Worm (Caenorhabditis elegans) whole organism, young adult: ENCODE data around the gene fbxb-72.
A peak's percentile ranks its signal among the peaks of the same experiment; 100 is the strongest.
"Not testable (repeated sequence)": the region's sequence is repeated elsewhere in the genome, so short reads cannot be mapped to it uniquely, and the experiment has no call there.

Source experiments
- B0261.1 ChIP-seq: sonication (generic microtip); optimal IDR thresholded peaks from 2 replicates; lab custom pipeline; 2016; ENCODE audit warnings: mild to moderate bottlenecking, missing genetic modification characterization, moderate library complexity, missing compliant biosample characterization
- C06A6.2 ChIP-seq: fragments of 200-800 bp; sonication (Bioruptor generic); conservative IDR thresholded peaks from 2 replicates; pipeline ENCODE4 v1.3.6; 2022; ENCODE audit warnings: missing genetic modification characterization, missing compliant biosample characterization
- D2030.7 ChIP-seq: fragments of 200-800 bp; sonication (Bioruptor generic); IDR thresholded peaks from 2 replicates; pipeline ENCODE4 v1.3.6; 2022; ENCODE audit warnings: missing genetic modification reagents, missing genetic modification characterization, missing compliant biosample characterization
- F22D6.2 ChIP-seq: sonication (generic microtip); optimal IDR thresholded peaks from 2 replicates; lab custom pipeline; 2016; ENCODE audit warnings: mild to moderate bottlenecking, missing genetic modification characterization, missing compliant biosample characterization
- F33H1.4 ChIP-seq: fragments of 200-800 bp; sonication (Bioruptor generic); IDR thresholded peaks from 2 replicates; pipeline ENCODE4 v1.3.6; 2022; ENCODE audit warnings: missing genetic modification reagents, missing genetic modification characterization, missing compliant biosample characterization
- F49E8.2 ChIP-seq: sonication (generic microtip); optimal IDR thresholded peaks from 3 replicates; lab custom pipeline; 2017; ENCODE audit warnings: missing genetic modification characterization, mild to moderate bottlenecking, missing compliant biosample characterization, antibody characterized with exemption, moderate library complexity; ENCODE audit not compliant: insufficient read depth
- T26A5.8 ChIP-seq: sonication (generic microtip); optimal IDR thresholded peaks from 2 replicates; lab custom pipeline; 2016; ENCODE audit warnings: missing genetic modification characterization, missing compliant biosample characterization
- Y67H2A.10 ChIP-seq: fragments of 200-800 bp; sonication (Bioruptor generic); conservative IDR thresholded peaks from 2 replicates; pipeline ENCODE4 v1.3.6; 2022; ENCODE audit warnings: missing genetic modification reagents, missing genetic modification characterization, missing compliant biosample characterization
- aptf-3 ChIP-seq: fragments of 200-800 bp; sonication (Bioruptor generic); IDR thresholded peaks from 2 replicates; pipeline ENCODE4 v1.3.6; 2022; ENCODE audit warnings: missing genetic modification characterization, missing compliant biosample characterization
- attf-5 ChIP-seq: fragments of 200-800 bp; sonication (Bioruptor generic); optimal IDR thresholded peaks from 2 replicates; lab custom pipeline; 2018; ENCODE audit warnings: mild to moderate bottlenecking, missing genetic modification characterization, missing compliant biosample characterization
- attf-6 ChIP-seq: fragments of 200-800 bp; sonication (Bioruptor generic); IDR thresholded peaks from 2 replicates; pipeline ENCODE4 v1.3.6; 2022; ENCODE audit warnings: missing genetic modification reagents, missing genetic modification characterization, missing compliant biosample characterization
- ceh-91 ChIP-seq: fragments of 200-800 bp; sonication (Bioruptor generic); IDR thresholded peaks from 2 replicates; pipeline ENCODE4 v1.3.6; 2022; ENCODE audit warnings: missing genetic modification reagents, missing genetic modification characterization, missing compliant biosample characterization
- die-1 ChIP-seq: sonication (generic microtip); optimal IDR thresholded peaks from 2 replicates; lab custom pipeline; 2016; ENCODE audit warnings: missing genotype, mild to moderate bottlenecking, missing genetic modification characterization, missing compliant biosample characterization
- dox-1 ChIP-seq: fragments of 200-800 bp; sonication (Bioruptor generic); IDR thresholded peaks from 2 replicates; pipeline ENCODE4 v1.3.6; 2022; ENCODE audit warnings: missing genetic modification reagents, missing genetic modification characterization, missing compliant biosample characterization
- egrh-3 ChIP-seq: fragments of 200-800 bp; sonication (Bioruptor generic); IDR thresholded peaks from 2 replicates; pipeline ENCODE4 v1.3.6; 2022; ENCODE audit warnings: missing genetic modification reagents, missing genetic modification characterization, missing compliant biosample characterization
- hrde-1 ChIP-seq: sonication (generic microtip); optimal IDR thresholded peaks from 2 replicates; lab custom pipeline; 2016; ENCODE audit warnings: missing genetic modification characterization, mild to moderate bottlenecking, missing compliant biosample characterization, moderate library complexity, missing genotype, missing genetic modification reagents, borderline replicate concordance
- lag-1 ChIP-seq: fragments of 200-800 bp; sonication (Bioruptor generic); IDR thresholded peaks from 2 replicates; pipeline ENCODE4 v1.3.6; 2022; ENCODE audit warnings: missing genetic modification reagents, missing genetic modification characterization, missing compliant biosample characterization
- let-607 ChIP-seq, 2 experiments: fragments of 200-800 bp in 1 of 2; sonication (Bioruptor generic) in 1 of 2; sonication (generic microtip) in 1 of 2; optimal IDR thresholded peaks; 2 replicates each; lab custom pipeline; 2016 to 2018; ENCODE audit warnings: mild to moderate bottlenecking in 2 of 2, missing compliant biosample characterization in 2 of 2, missing genetic modification characterization in 2 of 2, moderate library complexity in 2 of 2, missing genotype in 1 of 2
- lin-26 ChIP-seq: fragments of 200-800 bp; sonication (Bioruptor generic); IDR thresholded peaks from 2 replicates; pipeline ENCODE4 v1.3.6; 2022; ENCODE audit warnings: missing genetic modification reagents, missing genetic modification characterization, missing compliant biosample characterization
- madf-6 ChIP-seq: fragments of 200-800 bp; sonication (Bioruptor generic); IDR thresholded peaks from 2 replicates; pipeline ENCODE4 v1.3.6; 2022; ENCODE audit warnings: missing genetic modification reagents, missing genetic modification characterization, missing compliant biosample characterization
- mcd-1 ChIP-seq: fragments of 200-800 bp; sonication (Bioruptor generic); IDR thresholded peaks from 2 replicates; pipeline ENCODE4 v1.3.6; 2022; ENCODE audit warnings: missing genetic modification reagents, missing genetic modification characterization, missing compliant biosample characterization
- mxl-1 ChIP-seq: sonication (generic microtip); optimal IDR thresholded peaks from 2 replicates; lab custom pipeline; 2016; ENCODE audit warnings: missing genetic modification characterization, missing compliant biosample characterization
- nhr-80 ChIP-seq: sonication (generic microtip); optimal IDR thresholded peaks from 2 replicates; lab custom pipeline; 2016; ENCODE audit warnings: missing genetic modification characterization, missing compliant biosample characterization
- rcor-1 ChIP-seq: fragments of 200-800 bp; sonication (Bioruptor generic); IDR thresholded peaks from 2 replicates; pipeline ENCODE4 v1.3.6; 2022; ENCODE audit warnings: missing genetic modification reagents, missing genetic modification characterization, missing compliant biosample characterization
- rpc-1 ChIP-seq, 2 experiments: fragments of 150-350 bp in 1 of 2; sonication (generic microtip) in 1 of 2; optimal IDR thresholded peaks; 2 replicates each; lab custom pipeline; 2014 to 2018; ENCODE audit warnings: missing biosample characterization in 1 of 2, missing genetic modification characterization in 1 of 2, missing genetic modification reagents in 1 of 2, missing genotype in 1 of 2
- snpc-1.1 ChIP-seq: sonication (generic microtip); optimal IDR thresholded peaks from 2 replicates; lab custom pipeline; 2017; ENCODE audit warnings: missing genetic modification characterization, mild to moderate bottlenecking, missing compliant biosample characterization, antibody characterized with exemption, moderate library complexity, missing genotype, missing genetic modification reagents; ENCODE audit not compliant: insufficient read depth
- tbp1 ChIP-seq: fragments of 200-800 bp; sonication (Bioruptor generic); optimal IDR thresholded peaks from 2 replicates; lab custom pipeline; 2018; ENCODE audit warnings: mild to moderate bottlenecking, missing genetic modification characterization, missing compliant biosample characterization
- zfh-2 ChIP-seq: fragments of 200-800 bp; sonication (Bioruptor generic); conservative IDR thresholded peaks from 2 replicates; pipeline ENCODE4 v1.3.6; 2022; ENCODE audit warnings: missing genetic modification reagents, missing genetic modification characterization, missing compliant biosample characterization
- ztf-25 ChIP-seq: fragments of 200-800 bp; sonication (Bioruptor generic); IDR thresholded peaks from 2 replicates; pipeline ENCODE4 v1.3.6; 2022; ENCODE audit warnings: missing genetic modification reagents, missing genetic modification characterization, missing compliant biosample characterization
- ztf-3 ChIP-seq: fragments of 200-800 bp; sonication (Bioruptor generic); optimal IDR thresholded peaks from 2 replicates; lab custom pipeline; 2018; ENCODE audit warnings: mild to moderate bottlenecking, missing genetic modification characterization, missing compliant biosample characterization

fbxb-72 gene

ce11 chrV:708808-709207 is 14.9 kb downstream of the fbxb-72 start, which contains the start of gene srbc-39 (continued):
- TF ChIP-seq ztf-3 (GFP tag; lab: Kevin White, UChicago) = no peak

ce11 chrV:706918-707317 is 16.8 kb downstream of the fbxb-72 start, which contains the start of gene srbc-38:
Gene srbc-38 (plus strand): TSS chrV:707218.
- TF ChIP-seq die-1 (tag; lab: Kevin White, UChicago) (no peak), dox-1 (GFP tag; lab: Robert Waterston, UW) (no peak), hrde-1 (no peak), C06A6.2 (GFP tag; lab: Robert Waterston, UW) (no peak), F22D6.2 (tag; lab: Kevin White, UChicago) (no peak), ceh-91 (GFP tag; lab: Robert Waterston, UW) (no peak), mxl-1 (tag; lab: Kevin White, UChicago) (no peak), zfh-2 (no peak), Y67H2A.10 (no peak), attf-6 (no peak), F33H1.4 (GFP tag; lab: Robert Waterston, UW) (no peak), egrh-3 (GFP tag; lab: Robert Waterston, UW) (no peak), madf-6 (no peak), rcor-1 (GFP tag; lab: Robert Waterston, UW) (no peak), F49E8.2 (tag; lab: Kevin White, UChicago) (no peak), lag-1 (GFP tag; lab: Robert Waterston, UW) (no peak)
- TF ChIP-seq, all 124 proteins: peak for 0

ce11 chrV:706449-706848 is 17.3 kb downstream of the fbxb-72 start:
- TF ChIP-seq D2030.7 (peak; percentile 26; the same call in 1 of the 2 replicates), B0261.1 (tag; lab: Kevin White, UChicago) (peak; percentile 54), ztf-25 (GFP tag; lab: Robert Waterston, UW) (peak; percentile 67; the same call in 1 of the 2 replicates), rpc-1 (tag; optimal IDR thresholded peaks at IDR 0.05; lab: Kevin White, UChicago) (peak; percentile 50), aptf-3 (GFP tag; lab: Robert Waterston, UW) (0 out of 2 replicates have a peak, but pooled peaks have one; percentile 31), lin-26 (GFP tag; lab: Robert Waterston, UW) (peak; percentile 87), tbp1 (GFP tag; lab: Kevin White, UChicago) (peak; percentile 82)
- not testable (repeated sequence) for TF ChIP-seq rpc-1 (optimal IDR thresholded peaks at IDR 0.05; lab: Kevin White, UChicago)

ce11 chrV:702260-702659 is 21.5 kb downstream of the fbxb-72 start, which contains the start of gene srbc-37:
Gene srbc-37 (plus strand): TSS chrV:702560.
- TF ChIP-seq attf-5 (GFP tag; lab: Kevin White, UChicago) = no peak
- no peak for TF ChIP-seq T26A5.8 (tag; lab: Kevin White, UChicago)
- no peak for TF ChIP-seq mcd-1 (GFP tag; lab: Robert Waterston, UW)
- TF ChIP-seq let-607 (tag; optimal IDR thresholded peaks at IDR 0.05; lab: Kevin White, UChicago) = no peak

- peak; percentile 39 for TF ChIP-seq nhr-80 (tag; lab: Kevin White, UChicago)
- no peak for TF ChIP-seq snpc-1.1 (tag; lab: Kevin White, UChicago)
- TF ChIP-seq, all 124 proteins: peak for 1
Observed at ce11 chrV:699489-700129, 24.1 kb downstream of the fbxb-72 start, which contains the start of the genes ugt-29 and srx-5. Gene ugt-29 (minus strand): TSS chrV:699589. Gene srx-5 (plus strand): TSS chrV:700079.
